Fruit fly (Drosophila melanogaster): ENCODE measurements around the gene CG15172.

- TF ChIP-seq Doc2 (GFP tag; IDR thresholded peaks at IDR 0.05): no peak
- TF ChIP-seq CG2202 (tag; optimal IDR thresholded peaks at IDR 0.05): no peak
- TF ChIP-seq CG17829 (tag; optimal IDR thresholded peaks at IDR 0.05): no peak
- no peak for TF ChIP-seq zf30C (GFP tag; optimal IDR thresholded peaks at IDR 0.05)
- no peak for TF ChIP-seq Pdp1 (GFP tag; optimal IDR thresholded peaks at IDR 0.05)
- no peak for TF ChIP-seq Abd-B (GFP tag; optimal IDR thresholded peaks at IDR 0.05)
- TF ChIP-seq Ptx1 (GFP tag; IDR thresholded peaks at IDR 0.05): no peak
These were observed 31.5 kb upstream of the CG15172 start, which contains the start of gene CG15169 for dm6 chr2L:18990720-18991119.
